Worm (Caenorhabditis elegans): Measurements from ENCODE around the gene nep-2.

DNA sequence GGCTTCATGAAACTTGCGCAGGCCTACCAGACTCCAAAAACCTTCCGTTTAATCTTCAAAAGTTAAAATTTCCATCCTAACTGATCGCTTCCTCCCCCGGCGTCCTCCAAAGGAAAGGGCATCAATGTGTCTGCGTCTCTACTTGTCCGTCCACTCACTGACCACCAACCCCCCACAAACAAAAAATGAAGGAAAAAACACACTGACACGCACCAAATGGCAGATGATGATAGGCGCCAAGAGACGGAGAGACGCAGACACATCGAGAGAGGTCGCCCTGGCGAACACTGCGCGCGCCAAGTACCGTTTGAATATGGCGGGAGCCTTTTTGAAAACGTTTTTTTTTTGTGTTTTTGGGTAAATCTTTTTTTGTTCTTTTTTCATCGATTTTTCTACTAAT is 9.2 kb upstream of the nep-2 start:
- TF ChIP-seq K12H6.12 (tag; optimal IDR thresholded peaks at IDR 0.05) (no peak), tbp1 (GFP tag; optimal IDR thresholded peaks at IDR 0.05) (no peak), hmg-1.2 (GFP tag; IDR thresholded peaks at IDR 0.05) (peak; percentile 61; the same call in 1 of the 2 replicates), ama-1 (optimal IDR thresholded peaks at IDR 0.05) (no peak), ama-1 (GFP tag; optimal IDR thresholded peaks at IDR 0.05) (no peak), Y53F4B.3 (GFP tag; IDR thresholded peaks at IDR 0.05) (no peak), ztf-6 (GFP tag; IDR thresholded peaks at IDR 0.05) (no peak), F37B4.10 (GFP tag; IDR thresholded peaks at IDR 0.05) (no peak)

Measured in whole organism, young adult.